Worm (Caenorhabditis elegans) whole organism, L2 larva: ENCODE measurements around the gene cutl-21.

ENCODE experiments used
- C34F6.9 ChIP-seq: fragments of 150-350 bp; optimal IDR thresholded peaks from 2 replicates; lab custom pipeline; 2014; ENCODE audit warnings: missing biosample characterization, missing genetic modification characterization
- F13H6.1 ChIP-seq: sonication (generic microtip); optimal IDR thresholded peaks from 2 replicates; lab custom pipeline; 2016; ENCODE audit warnings: missing genetic modification characterization, missing compliant biosample characterization
- alr-1 ChIP-seq: fragments of 150-350 bp; optimal IDR thresholded peaks from 2 replicates; lab custom pipeline; 2014; ENCODE audit warnings: missing biosample characterization, missing genetic modification characterization
- aly-2 ChIP-seq: fragments of 150-350 bp; optimal IDR thresholded peaks from 2 replicates; lab custom pipeline; 2014; ENCODE audit warnings: missing biosample characterization, missing genetic modification characterization
- ama-1 ChIP-seq: fragments of 150-350 bp; optimal IDR thresholded peaks from 2 replicates; lab custom pipeline; 2018; ENCODE audit warnings: inconsistent platforms
- crh-2 ChIP-seq: sonication (generic microtip); optimal IDR thresholded peaks from 2 replicates; lab custom pipeline; 2017; ENCODE audit warnings: missing biosample characterization, missing genetic modification characterization
- dmd-4 ChIP-seq: sonication (generic microtip); optimal IDR thresholded peaks from 2 replicates; lab custom pipeline; 2017; ENCODE audit warnings: missing biosample characterization, missing genetic modification characterization
- egl-27 ChIP-seq: sonication (generic microtip); optimal IDR thresholded peaks from 3 replicates; lab custom pipeline; 2017; ENCODE audit warnings: missing biosample characterization, missing genetic modification reagents, missing genetic modification characterization
- elt-1 ChIP-seq: fragments of 150-350 bp; optimal IDR thresholded peaks from 2 replicates; lab custom pipeline; 2014; ENCODE audit warnings: missing biosample characterization, missing genetic modification characterization
- elt-3 ChIP-seq: sonication (generic microtip); optimal IDR thresholded peaks from 2 replicates; lab custom pipeline; 2017; ENCODE audit warnings: missing biosample characterization, missing genetic modification characterization
- fos-1 ChIP-seq: fragments of 150-350 bp; optimal IDR thresholded peaks from 2 replicates; lab custom pipeline; 2014; ENCODE audit warnings: missing biosample characterization, missing genetic modification characterization
- lin-11 ChIP-seq: fragments of 150-350 bp; sonication (generic microtip); optimal IDR thresholded peaks from 2 replicates; lab custom pipeline; 2014; ENCODE audit warnings: missing biosample characterization, missing genetic modification characterization, inconsistent platforms, mixed read lengths
- lin-13 ChIP-seq: fragments of 150-350 bp; optimal IDR thresholded peaks from 2 replicates; lab custom pipeline; 2014; ENCODE audit warnings: missing biosample characterization, missing genetic modification reagents, missing genetic modification characterization
- lin-39 ChIP-seq: fragments of 150-350 bp; optimal IDR thresholded peaks from 2 replicates; lab custom pipeline; 2014; ENCODE audit warnings: missing biosample characterization, missing genetic modification reagents, missing genetic modification characterization
- lsy-2 ChIP-seq, 2 experiments: fragments of 150-350 bp in 1 of 2; sonication (generic microtip) in 1 of 2; optimal IDR thresholded peaks; 2 replicates each; lab custom pipeline; 2014 to 2017; ENCODE audit warnings: missing biosample characterization in 2 of 2, missing genetic modification characterization in 2 of 2
- mab-5 ChIP-seq: fragments of 150-350 bp; optimal IDR thresholded peaks from 2 replicates; lab custom pipeline; 2014; ENCODE audit warnings: missing biosample characterization, missing genetic modification characterization
- mbf-1 ChIP-seq: sonication (generic microtip); optimal IDR thresholded peaks from 2 replicates; lab custom pipeline; 2017; ENCODE audit warnings: missing biosample characterization, missing genetic modification characterization
- mdl-1 ChIP-seq, 2 experiments: fragments of 150-350 bp in 1 of 2; sonication (generic microtip) in 1 of 2; optimal IDR thresholded peaks; 2 replicates each; lab custom pipeline; 2017; ENCODE audit warnings: missing biosample characterization in 2 of 2, missing genetic modification characterization in 2 of 2
- nhr-10 ChIP-seq: sonication (generic microtip); optimal IDR thresholded peaks from 2 replicates; lab custom pipeline; 2017; ENCODE audit warnings: missing biosample characterization, missing genetic modification characterization
- nhr-11 ChIP-seq: fragments of 150-350 bp; optimal IDR thresholded peaks from 2 replicates; lab custom pipeline; 2014; ENCODE audit warnings: missing biosample characterization, missing genetic modification characterization
- nhr-12 ChIP-seq: fragments of 150-350 bp; optimal IDR thresholded peaks from 2 replicates; lab custom pipeline; 2014; ENCODE audit warnings: missing biosample characterization, missing genetic modification characterization
- nhr-129 ChIP-seq: fragments of 150-350 bp; optimal IDR thresholded peaks from 2 replicates; lab custom pipeline; 2014; ENCODE audit warnings: missing biosample characterization, missing genetic modification characterization
- nhr-23 ChIP-seq: fragments of 150-350 bp; optimal IDR thresholded peaks from 2 replicates; lab custom pipeline; 2014; ENCODE audit warnings: missing biosample characterization, missing genetic modification reagents, missing genetic modification characterization
- nhr-237 ChIP-seq: fragments of 150-350 bp; optimal IDR thresholded peaks from 2 replicates; lab custom pipeline; 2014; ENCODE audit warnings: missing biosample characterization, missing genetic modification characterization
- nhr-25 ChIP-seq: fragments of 150-350 bp; sonication (generic microtip); optimal IDR thresholded peaks from 3 replicates; lab custom pipeline; 2014; ENCODE audit warnings: missing biosample characterization, missing genetic modification characterization
- nhr-6 ChIP-seq: fragments of 150-350 bp; optimal IDR thresholded peaks from 2 replicates; lab custom pipeline; 2014; ENCODE audit warnings: missing biosample characterization, missing genetic modification characterization
- nhr-77 ChIP-seq: fragments of 150-350 bp; optimal IDR thresholded peaks from 2 replicates; lab custom pipeline; 2014; ENCODE audit warnings: missing biosample characterization, missing genetic modification characterization
- peb-1 ChIP-seq: fragments of 150-350 bp; optimal IDR thresholded peaks from 2 replicates; lab custom pipeline; 2014; ENCODE audit warnings: missing biosample characterization, missing genetic modification characterization
- sem-4 ChIP-seq: fragments of 150-350 bp; optimal IDR thresholded peaks from 2 replicates; lab custom pipeline; 2014; ENCODE audit warnings: missing biosample characterization, missing genetic modification reagents, missing genetic modification characterization
- sma-3 ChIP-seq: sonication (generic microtip); optimal IDR thresholded peaks from 2 replicates; lab custom pipeline; 2016; ENCODE audit warnings: missing genetic modification reagents, missing genetic modification characterization, missing compliant biosample characterization
- sma-9 ChIP-seq, 2 experiments: fragments of 150-350 bp in 1 of 2; sonication (generic microtip) in 1 of 2; optimal IDR thresholded peaks; 2 replicates each; lab custom pipeline; 2014 to 2016; ENCODE audit warnings: missing genetic modification characterization in 2 of 2, mild to moderate bottlenecking in 1 of 2, missing biosample characterization in 1 of 2, missing compliant biosample characterization in 1 of 2, missing genetic modification reagents in 1 of 2, moderate library complexity in 1 of 2
- snpc-4 ChIP-seq: fragments of 150-350 bp; optimal IDR thresholded peaks from 2 replicates; lab custom pipeline; 2014; ENCODE audit warnings: missing biosample characterization, missing genetic modification characterization
- unc-39 ChIP-seq: fragments of 150-350 bp; optimal IDR thresholded peaks from 2 replicates; lab custom pipeline; 2014; ENCODE audit warnings: missing biosample characterization, missing genetic modification characterization
- unc-55 ChIP-seq: fragments of 150-350 bp; sonication (generic microtip); optimal IDR thresholded peaks from 3 replicates; lab custom pipeline; 2014; ENCODE audit warnings: missing biosample characterization, missing genetic modification reagents, missing genetic modification characterization
- unc-62 ChIP-seq: fragments of 150-350 bp; optimal IDR thresholded peaks from 2 replicates; lab custom pipeline; 2014; ENCODE audit warnings: missing biosample characterization, missing genetic modification reagents, missing genetic modification characterization
- zag-1 ChIP-seq: fragments of 150-350 bp; optimal IDR thresholded peaks from 2 replicates; lab custom pipeline; 2014; ENCODE audit warnings: missing biosample characterization, missing genetic modification characterization
- ztf-4 ChIP-seq: fragments of 150-350 bp; optimal IDR thresholded peaks from 2 replicates; lab custom pipeline; 2014; ENCODE audit warnings: missing biosample characterization, missing genetic modification characterization

Gene cutl-21

ce11 chrX:970072-970471, 34.1 kb upstream of the cutl-21 start, which contains the start of gene C44C1.6:
TSS of gene C44C1.6 (minus strand) at chrX:970270.
- no peak for TF ChIP-seq F13H6.1 (tag; lab: Kevin White, UChicago)
- no peak for TF ChIP-seq nhr-77 (tag; lab: Kevin White, UChicago)
- peak; percentile 31 for TF ChIP-seq nhr-129
- no peak for TF ChIP-seq mbf-1 (tag; lab: Kevin White, UChicago)
- TF ChIP-seq ama-1: no peak
- TF ChIP-seq sma-3 (GFP tag; lab: Kevin White, UChicago): peak; percentile 42
- TF ChIP-seq alr-1 (tag; lab: Kevin White, UChicago): no peak
- no peak for TF ChIP-seq nhr-12 (tag; lab: Kevin White, UChicago)
- TF ChIP-seq lsy-2 (tag; optimal IDR thresholded peaks at IDR 0.05; lab: Kevin White, UChicago): no peak
- TF ChIP-seq snpc-4 (tag; lab: Kevin White, UChicago): no peak
- no peak for TF ChIP-seq elt-1 (tag; lab: Kevin White, UChicago)
- no peak for TF ChIP-seq nhr-11 (tag; lab: Kevin White, UChicago)
- TF ChIP-seq nhr-6 (tag; lab: Kevin White, UChicago): no peak
- no peak for TF ChIP-seq nhr-237 (tag; lab: Kevin White, UChicago)
- TF ChIP-seq, all 48 proteins: peak for 2

ce11 chrX:974499-975235, 29.5 kb upstream of the cutl-21 start, which contains the start of gene vps-45:
TSS of gene vps-45 (minus strand) at chrX:974848.
- TF ChIP-seq dmd-4 (tag; lab: Kevin White, UChicago) (no peak), C34F6.9 (peak; percentile 57), sma-9 (GFP tag; optimal IDR thresholded peaks at IDR 0.05; lab: Kevin White, UChicago) (peak; percentile 36), sma-9 (tag; optimal IDR thresholded peaks at IDR 0.05; lab: Kevin White, UChicago) (no peak), nhr-77 (tag; lab: Kevin White, UChicago) (no peak), elt-3 (tag; lab: Kevin White, UChicago) (no peak), ama-1 (no peak), lin-13 (GFP tag; lab: Kevin White, UChicago) (peak; percentile 30), nhr-129 (peak; percentile 54), unc-39 (tag; lab: Kevin White, UChicago) (no peak), zag-1 (tag; lab: Kevin White, UChicago) (peak; percentile 1), snpc-4 (tag; lab: Kevin White, UChicago) (peak; percentile 39), peb-1 (tag; lab: Kevin White, UChicago) (no peak), nhr-12 (tag; lab: Kevin White, UChicago) (no peak), fos-1 (tag; lab: Kevin White, UChicago) (peak; percentile 34), sem-4 (tag; lab: Kevin White, UChicago) (no peak), aly-2 (tag; lab: Kevin White, UChicago) (no peak), lin-11 (tag; lab: Kevin White, UChicago) (peak; percentile 44), mab-5 (tag; lab: Kevin White, UChicago) (no peak), unc-55 (peak; percentile 75), nhr-25 (tag; lab: Kevin White, UChicago) (peak; percentile 1), F13H6.1 (tag; lab: Kevin White, UChicago) (peak; percentile 14), egl-27 (tag; lab: Kevin White, UChicago) (no peak), lin-39 (tag; lab: Kevin White, UChicago) (no peak), crh-2 (peak; percentile 33), nhr-10 (tag; lab: Kevin White, UChicago) (no peak), ztf-4 (tag; lab: Kevin White, UChicago) (no peak)
- TF ChIP-seq, all 48 proteins: peak for 12

- TF ChIP-seq elt-3 (tag; lab: Kevin White, UChicago) (no peak), mdl-1 (tag; optimal IDR thresholded peaks at IDR 0.05; lab: Kevin White, UChicago) (no peak), crh-2 (no peak), zag-1 (tag; lab: Kevin White, UChicago) (no peak), egl-27 (tag; lab: Kevin White, UChicago) (no peak), F13H6.1 (tag; lab: Kevin White, UChicago) (no peak), sma-9 (GFP tag; optimal IDR thresholded peaks at IDR 0.05; lab: Kevin White, UChicago) (no peak), sma-9 (tag; optimal IDR thresholded peaks at IDR 0.05; lab: Kevin White, UChicago) (no peak), unc-62 (GFP tag; lab: Kevin White, UChicago) (no peak), elt-1 (tag; lab: Kevin White, UChicago) (no peak), nhr-11 (tag; lab: Kevin White, UChicago) (no peak), nhr-12 (tag; lab: Kevin White, UChicago) (no peak), nhr-23 (no peak)
These were observed 29.0 kb upstream of the cutl-21 start for ce11 chrX:975236-975535.
